Fruit fly (Drosophila melanogaster) whole organism, embryonic: ENCODE measurements around the gene Atg2.

ENCODE experiments used
- ATbp ChIP-seq: fragments of 200-800 bp; sonication (Bioruptor generic); optimal IDR thresholded peaks from 2 replicates; lab custom pipeline; 2017; ENCODE audit warnings: missing biosample characterization, mild to moderate bottlenecking, missing genetic modification characterization, missing genetic modification reagents
- Atf3 ChIP-seq: fragments of 200-800 bp; sonication (Bioruptor generic); optimal IDR thresholded peaks from 3 replicates; lab custom pipeline; 2016; ENCODE audit warnings: missing biosample characterization, missing genetic modification characterization
- BEAF-32 ChIP-seq: fragments of 200-800 bp; sonication (Bioruptor generic); optimal IDR thresholded peaks from 3 replicates; lab custom pipeline; 2017; ENCODE audit warnings: missing biosample characterization, missing genetic modification characterization, mild to moderate bottlenecking, moderate library complexity, missing genetic modification reagents
- C15 ChIP-seq: fragments of 200-800 bp; sonication (Bioruptor generic); IDR thresholded peaks from 3 replicates; pipeline ENCODE4 v1.3.6; 2022; ENCODE audit warnings: missing biosample characterization, missing genetic modification characterization
- CG1024 ChIP-seq: fragments of 200-800 bp; sonication (Bioruptor generic); IDR thresholded peaks from 2 replicates; pipeline ENCODE4 v1.3.6; 2022; ENCODE audit warnings: missing biosample characterization, missing genetic modification characterization
- CG10267 ChIP-seq: fragments of 200-800 bp; sonication (Bioruptor generic); optimal IDR thresholded peaks from 2 replicates; lab custom pipeline; 2018; ENCODE audit warnings: missing biosample characterization, mild to moderate bottlenecking, missing genetic modification characterization, moderate library complexity
- CG10462 ChIP-seq: fragments of 200-800 bp; sonication (Bioruptor generic); optimal IDR thresholded peaks from 2 replicates; lab custom pipeline; 2016; ENCODE audit warnings: missing biosample characterization, missing genetic modification characterization
- CG1233 ChIP-seq: fragments of 200-800 bp; sonication (Bioruptor generic); optimal IDR thresholded peaks from 4 replicates; lab custom pipeline; 2018; ENCODE audit warnings: missing biosample characterization, mild to moderate bottlenecking, missing genetic modification characterization
- CG14050 ChIP-seq: fragments of 200-800 bp; sonication (Bioruptor generic); IDR thresholded peaks from 3 replicates; pipeline ENCODE4 v1.3.6; 2022; ENCODE audit warnings: missing biosample characterization, missing genetic modification characterization
- CG14965 ChIP-seq: fragments of 200-800 bp; sonication (Bioruptor generic); optimal IDR thresholded peaks from 2 replicates; lab custom pipeline; 2016; ENCODE audit warnings: missing biosample characterization, missing genetic modification characterization, borderline replicate concordance
- CG17802 ChIP-seq: fragments of 200-800 bp; sonication (Bioruptor generic); optimal IDR thresholded peaks from 2 replicates; lab custom pipeline; 2018; ENCODE audit warnings: missing biosample characterization, mild to moderate bottlenecking, missing genetic modification characterization, moderate library complexity
- CG18011 ChIP-seq: fragments of 200-800 bp; sonication (Bioruptor generic); optimal IDR thresholded peaks from 2 replicates; lab custom pipeline; 2017; ENCODE audit warnings: missing biosample characterization, missing genetic modification characterization, mild to moderate bottlenecking, moderate library complexity, missing genotype
- CG1832 ChIP-seq: fragments of 200-800 bp; sonication (Bioruptor generic); optimal IDR thresholded peaks from 2 replicates; lab custom pipeline; 2017; ENCODE audit warnings: missing biosample characterization, mild to moderate bottlenecking, missing genetic modification characterization, inconsistent platforms
- CG18599 ChIP-seq: fragments of 200-800 bp; sonication (Bioruptor generic); optimal IDR thresholded peaks from 3 replicates; lab custom pipeline; 2017; ENCODE audit warnings: missing biosample characterization, missing genetic modification characterization, mild to moderate bottlenecking, moderate library complexity, missing genetic modification reagents
- CG3065 ChIP-seq: fragments of 200-800 bp; sonication (Bioruptor generic); optimal IDR thresholded peaks from 2 replicates; lab custom pipeline; 2016; ENCODE audit warnings: missing biosample characterization, missing genetic modification characterization
- CG33557 ChIP-seq: fragments of 200-800 bp; sonication (Bioruptor generic); optimal IDR thresholded peaks from 2 replicates; lab custom pipeline; 2019; ENCODE audit warnings: missing biosample characterization, mild to moderate bottlenecking, missing genetic modification characterization, moderate library complexity
- CG3726 ChIP-seq: fragments of 200-800 bp; sonication (Bioruptor generic); IDR thresholded peaks from 3 replicates; pipeline ENCODE4, ENCODE4 v1.3.6; 2022; ENCODE audit warnings: missing biosample characterization, missing genetic modification characterization
- CG3847 ChIP-seq: fragments of 200-800 bp; sonication (Bioruptor generic); IDR thresholded peaks from 2 replicates; pipeline ENCODE4 v1.3.6; 2022; ENCODE audit warnings: missing biosample characterization, missing genetic modification characterization
- CG6765 ChIP-seq: fragments of 200-800 bp; sonication (Bioruptor generic); optimal IDR thresholded peaks from 3 replicates; lab custom pipeline; 2017; ENCODE audit warnings: missing biosample characterization, mild to moderate bottlenecking, missing genetic modification characterization
- CG8765 ChIP-seq: fragments of 200-800 bp; sonication (Bioruptor generic); IDR thresholded peaks from 2 replicates; pipeline ENCODE4 v1.3.6; 2022; ENCODE audit warnings: missing biosample characterization, missing genetic modification characterization
- CG9215 ChIP-seq: fragments of 200-800 bp; sonication (Bioruptor generic); IDR thresholded peaks from 2 replicates; pipeline ENCODE4 v1.3.6; 2022; ENCODE audit warnings: missing biosample characterization, missing genetic modification characterization
- D ChIP-seq, 2 experiments: fragments of 200-800 bp in 1 of 2; fragments of >200 bp in 1 of 2; sonication (Bioruptor generic) in 1 of 2; optimal IDR thresholded peaks; 2 replicates in 1 of 2; 3 replicates in 1 of 2; lab custom pipeline; 2017; ENCODE audit warnings: mild to moderate bottlenecking in 1 of 2, missing biosample characterization in 1 of 2, missing genetic modification characterization in 1 of 2, missing genetic modification reagents in 1 of 2
- Dip2 ChIP-seq: fragments of 200-800 bp; sonication (Bioruptor generic); IDR thresholded peaks from 2 replicates; pipeline ENCODE4 v1.3.6; 2022; ENCODE audit warnings: missing biosample characterization, missing genetic modification characterization
- Dref ChIP-seq: fragments of 200-800 bp; sonication (Bioruptor generic); IDR thresholded peaks from 2 replicates; pipeline ENCODE4 v1.3.6; 2022; ENCODE audit warnings: missing biosample characterization, missing genetic modification characterization
- Eip74EF ChIP-seq, 2 experiments: fragments of 200-800 bp in 1 of 2; fragments of >200 bp in 1 of 2; sonication (Bioruptor generic) in 1 of 2; optimal IDR thresholded peaks; 2 replicates each; lab custom pipeline; 2017 to 2019; ENCODE audit warnings: missing biosample characterization in 2 of 2, missing genetic modification characterization in 2 of 2, mild to moderate bottlenecking in 1 of 2, moderate library complexity in 1 of 2
- Gug ChIP-seq: fragments of 200-800 bp; sonication (Bioruptor generic); IDR thresholded peaks from 4 replicates; pipeline ENCODE4 v1.3.6; 2022; ENCODE audit warnings: missing biosample characterization, missing genetic modification characterization
- HmgD ChIP-seq: fragments of 200-800 bp; sonication (Bioruptor generic); optimal IDR thresholded peaks from 3 replicates; lab custom pipeline; 2016; ENCODE audit warnings: missing biosample characterization, missing genetic modification characterization
- Max ChIP-seq: fragments of 200-800 bp; sonication (Bioruptor generic); optimal IDR thresholded peaks from 2 replicates; lab custom pipeline; 2016; ENCODE audit warnings: missing biosample characterization, mild to moderate bottlenecking, missing genetic modification characterization
- Neu2 ChIP-seq: fragments of 200-800 bp; sonication (Bioruptor generic); optimal IDR thresholded peaks from 3 replicates; lab custom pipeline; 2016; ENCODE audit warnings: missing biosample characterization, missing genetic modification characterization, borderline replicate concordance
- Poxn ChIP-seq: fragments of 200-800 bp; sonication (Bioruptor generic); IDR thresholded peaks from 2 replicates; pipeline ENCODE4 v1.3.6; 2022; ENCODE audit warnings: missing biosample characterization, missing genetic modification characterization
- Rfx ChIP-seq: fragments of 200-800 bp; sonication (Bioruptor generic); IDR thresholded peaks from 2 replicates; pipeline ENCODE4 v1.3.6; 2022; ENCODE audit warnings: missing biosample characterization, missing genetic modification characterization
- Stat92E ChIP-seq, 3 experiments: fragments of >200 bp in 2 of 3; fragments of 200-800 bp in 1 of 3; sonication (Bioruptor generic) in 1 of 3; optimal IDR thresholded peaks; 2 replicates each; lab custom pipeline; 2017 to 2019; ENCODE audit warnings: missing biosample characterization in 3 of 3, missing genetic modification characterization in 3 of 3, mild to moderate bottlenecking in 1 of 3, moderate library complexity in 1 of 3
- TFAM ChIP-seq: fragments of 200-800 bp; sonication (Bioruptor generic); optimal IDR thresholded peaks from 2 replicates; lab custom pipeline; 2017; ENCODE audit warnings: missing biosample characterization, missing genetic modification characterization, inconsistent platforms
- Tbp ChIP-seq: fragments of >200 bp; optimal IDR thresholded peaks from 2 replicates; lab custom pipeline; 2018; ENCODE audit warnings: missing biosample characterization, missing genetic modification characterization
- Xbp1 ChIP-seq: fragments of 200-800 bp; sonication (Bioruptor generic); optimal IDR thresholded peaks from 3 replicates; lab custom pipeline; 2016; ENCODE audit warnings: missing biosample characterization, mild to moderate bottlenecking, missing genetic modification characterization
- bsh ChIP-seq, 2 experiments: fragments of 200-800 bp; sonication (Bioruptor generic); optimal IDR thresholded peaks; 2 replicates each; lab custom pipeline; 2017 to 2018; ENCODE audit warnings: mild to moderate bottlenecking in 2 of 2, missing biosample characterization in 2 of 2, missing genetic modification characterization in 2 of 2, moderate library complexity in 1 of 2
- croc ChIP-seq: fragments of 200-800 bp; sonication (Bioruptor generic); conservative IDR thresholded peaks from 3 replicates; pipeline ENCODE4 v1.3.6; 2022; ENCODE audit warnings: missing biosample characterization, missing genetic modification characterization
- dan ChIP-seq: fragments of 200-800 bp; sonication (Bioruptor generic); IDR thresholded peaks from 2 replicates; pipeline ENCODE4 v1.3.6; 2022; ENCODE audit warnings: missing biosample characterization, missing genetic modification characterization
- ems ChIP-seq: fragments of 200-800 bp; sonication (Bioruptor generic); optimal IDR thresholded peaks from 3 replicates; lab custom pipeline; 2016; ENCODE audit warnings: missing biosample characterization, missing genetic modification characterization
- gcm2 ChIP-seq: fragments of 200-800 bp; sonication (Bioruptor generic); optimal IDR thresholded peaks from 2 replicates; lab custom pipeline; 2016; ENCODE audit warnings: missing biosample characterization, missing genetic modification characterization
- gem ChIP-seq: fragments of 200-800 bp; sonication (Bioruptor generic); optimal IDR thresholded peaks from 2 replicates; lab custom pipeline; 2019; ENCODE audit warnings: missing biosample characterization, mild to moderate bottlenecking, missing genetic modification characterization, moderate library complexity
- h ChIP-seq: fragments of >200 bp; optimal IDR thresholded peaks from 2 replicates; lab custom pipeline; 2017
- ind ChIP-seq: fragments of 200-800 bp; sonication (Bioruptor generic); optimal IDR thresholded peaks from 3 replicates; lab custom pipeline; 2016; ENCODE audit warnings: missing biosample characterization, missing genetic modification characterization
- inv ChIP-seq: fragments of 200-800 bp; sonication (Bioruptor generic); IDR thresholded peaks from 2 replicates; pipeline ENCODE4 v1.3.6; 2022; ENCODE audit warnings: missing biosample characterization, missing genetic modification characterization; ENCODE audit not compliant: partially characterized antibody
- kay ChIP-seq: fragments of 200-800 bp; sonication (Bioruptor generic); optimal IDR thresholded peaks from 2 replicates; lab custom pipeline; 2016; ENCODE audit warnings: missing biosample characterization, missing genetic modification characterization
- klu ChIP-seq: fragments of 200-800 bp; sonication (Bioruptor generic); IDR thresholded peaks from 2 replicates; pipeline ENCODE4 v1.3.6; 2022; ENCODE audit warnings: missing biosample characterization, missing genetic modification characterization
- mam ChIP-seq: fragments of 200-800 bp; sonication (Bioruptor generic); optimal IDR thresholded peaks from 3 replicates; lab custom pipeline; 2016; ENCODE audit warnings: missing biosample characterization, missing genetic modification characterization
- onecut ChIP-seq: fragments of 200-800 bp; sonication (Bioruptor generic); IDR thresholded peaks from 2 replicates; pipeline ENCODE4 v1.3.6; 2022; ENCODE audit warnings: missing biosample characterization, missing genetic modification characterization
- org-1 ChIP-seq: fragments of 200-800 bp; sonication (Bioruptor generic); optimal IDR thresholded peaks from 2 replicates; lab custom pipeline; 2017; ENCODE audit warnings: missing biosample characterization, missing genetic modification characterization
- pan ChIP-seq, 4 experiments: fragments of >200 bp in 3 of 4; fragments of 200-800 bp in 1 of 4; sonication (Bioruptor generic) in 1 of 4; optimal IDR thresholded peaks in 3 of 4; IDR thresholded peaks in 1 of 4; 2 replicates each; pipeline versions ENCODE4 v1.3.6 to Lab custom; 2017 to 2022; ENCODE audit warnings: missing biosample characterization in 2 of 4, missing genetic modification characterization in 2 of 4, mixed read lengths in 1 of 4

Atg2 gene

DNA sequence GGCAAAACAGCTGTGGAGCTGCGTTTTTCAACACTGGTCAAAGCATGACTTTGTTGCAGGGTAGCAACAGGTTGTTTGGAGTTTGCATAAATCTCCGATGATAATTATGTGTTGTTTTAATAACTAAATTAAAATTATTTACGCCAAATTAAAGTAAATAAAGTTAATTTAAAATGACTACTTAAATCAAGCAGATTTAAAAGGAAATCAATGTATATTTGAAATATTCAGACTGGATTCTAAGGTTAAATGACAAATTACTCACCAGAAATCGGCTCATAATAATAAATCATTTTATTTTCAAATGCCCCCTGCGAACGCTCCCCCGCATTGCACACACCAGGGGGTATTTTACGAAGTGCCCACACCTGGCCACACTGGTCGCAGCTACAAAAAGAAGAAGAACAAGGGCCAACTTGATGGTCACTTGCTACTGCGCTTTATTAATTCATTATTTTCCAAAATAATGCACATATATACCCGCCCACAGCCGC is at the start of gene Atg2, which contains the start of gene CG12093 (continued):
- TF ChIP-seq Gug (peak; percentile 95), CG3065 (GFP tag; lab: Kevin White, UChicago) (peak; percentile 81), bsh (GFP tag; optimal IDR thresholded peaks at IDR 0.05; lab: Kevin White, UChicago) (peak; percentile 50 to 90), Dref (GFP tag; lab: Robert Waterston, UW) (peak; percentile 36), Eip74EF (GFP tag; optimal IDR thresholded peaks at IDR 0.05; lab: Kevin White, UChicago) (peak in 1 of 2 experiments; percentile 62), ems (peak; percentile 83), CG3726 (GFP tag; lab: Robert Waterston, UW) (peak; percentile 84; the same call in 2 of the 3 replicates), Rfx (GFP tag; lab: Robert Waterston, UW) (peak; percentile 95), ind (GFP tag; lab: Kevin White, UChicago) (peak; percentile 92), C15 (GFP tag; lab: Robert Waterston, UW) (peak; percentile 88; the same call in 2 of the 3 replicates), Stat92E (GFP tag; optimal IDR thresholded peaks at IDR 0.05; lab: Kevin White, UChicago) (no peak), CG10267 (tag; lab: Kevin White, UChicago) (peak; percentile 96), h (lab: Kevin White, UChicago) (no peak), CG17802 (tag; lab: Kevin White, UChicago) (peak; percentile 51), kay (peak; percentile 85), Tbp (GFP tag; lab: Kevin White, UChicago) (no peak), CG8765 (GFP tag; lab: Robert Waterston, UW) (peak; percentile 85; the same call in 1 of the 2 replicates), BEAF-32 (GFP tag; lab: Kevin White, UChicago) (peak; percentile 48), CG10462 (GFP tag; lab: Kevin White, UChicago) (peak; percentile 87), Max (GFP tag; lab: Kevin White, UChicago) (peak; percentile 92), D (optimal IDR thresholded peaks at IDR 0.05; lab: Kevin White, UChicago) (no peak), D (GFP tag; optimal IDR thresholded peaks at IDR 0.05; lab: Kevin White, UChicago) (peak; percentile 82), CG1832 (GFP tag; lab: Kevin White, UChicago) (no peak), pan (optimal IDR thresholded peaks at IDR 0.05; lab: Kevin White, UChicago) (no peak), pan (GFP tag; optimal IDR thresholded peaks at IDR 0.05 in 1 of 2, IDR thresholded peaks at IDR 0.05 in 1 of 2) (peak in 1 of 2 experiments; percentile 96), klu (GFP tag; lab: Robert Waterston, UW) (peak; percentile 96), CG14965 (no peak), Atf3 (GFP tag; lab: Kevin White, UChicago) (peak; percentile 56), CG33557 (peak; percentile 86), CG9215 (peak; percentile 94)

DNA sequence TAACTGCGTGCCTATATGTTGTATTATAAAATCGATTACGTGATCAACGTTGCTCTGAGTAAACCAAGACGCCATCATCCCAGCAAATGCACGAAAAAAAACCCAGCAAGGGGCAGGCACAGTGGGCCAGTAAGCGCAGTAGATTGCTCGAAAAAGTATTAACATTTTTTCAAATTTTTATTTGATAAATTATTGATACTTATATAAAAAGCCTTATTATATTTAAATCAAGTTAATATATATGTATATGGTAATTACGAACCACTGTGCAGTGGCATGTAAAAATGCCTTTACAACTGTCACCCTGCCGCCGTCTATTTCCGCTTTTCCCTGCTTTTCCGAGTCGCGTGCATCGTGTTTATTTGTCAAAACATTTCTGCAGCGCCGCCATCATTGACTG is 47.1 kb upstream of the Atg2 start:
- TF ChIP-seq Dip2 (GFP tag; lab: Robert Waterston, UW) (no peak), Poxn (GFP tag; lab: Robert Waterston, UW) (no peak), CG18599 (GFP tag; lab: Kevin White, UChicago) (no peak), Xbp1 (peak; percentile 4), CG1233 (GFP tag; lab: Kevin White, UChicago) (no peak), HmgD (GFP tag; lab: Kevin White, UChicago) (no peak), CG3847 (GFP tag; lab: Robert Waterston, UW) (peak; percentile 76), CG6765 (GFP tag; lab: Kevin White, UChicago) (no peak), inv (GFP tag; lab: Robert Waterston, UW) (no peak), mam (GFP tag; lab: Kevin White, UChicago) (no peak), Neu2 (GFP tag; lab: Kevin White, UChicago) (no peak), CG14050 (peak; percentile 56; the same call in 1 of the 3 replicates), gcm2 (GFP tag; lab: Kevin White, UChicago) (no peak), croc (GFP tag; lab: Robert Waterston, UW) (no peak), ATbp (GFP tag; lab: Kevin White, UChicago) (no peak), gem (tag; lab: Kevin White, UChicago) (peak; percentile 59), TFAM (GFP tag; lab: Kevin White, UChicago) (no peak), org-1 (GFP tag; lab: Kevin White, UChicago) (peak; percentile 19), CG18011 (no peak), CG1024 (GFP tag; lab: Robert Waterston, UW) (no peak), dan (GFP tag; lab: Robert Waterston, UW) (no peak), onecut (no peak)
